1 fruit fly cellular context compared by ENCODE assay signal in the genomic region with DNA sequence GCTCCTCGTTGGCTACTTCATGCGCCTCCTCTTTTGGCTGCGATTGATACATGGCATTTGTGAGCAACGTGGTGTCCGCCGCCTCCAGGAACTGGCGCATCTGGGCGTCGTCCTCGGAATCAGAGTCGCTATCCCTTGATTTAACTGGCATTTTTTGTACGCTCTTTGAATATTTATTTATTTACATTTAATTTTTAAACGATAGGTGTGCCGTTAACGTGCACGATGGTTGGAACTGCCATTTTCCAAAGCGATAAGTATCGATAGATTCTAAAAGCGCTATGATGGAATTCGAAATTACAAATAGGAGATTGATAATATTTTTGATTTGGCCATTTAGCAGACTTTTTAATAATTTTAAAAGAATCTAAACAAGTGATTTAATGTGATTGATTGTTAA.
A peak's percentile ranks its signal among the peaks of the same experiment; 100 is the strongest.
TF ChIP-seq lines count a peak whose summit lies in the region.

Gene CG32554, minus strand, starts transcription at position 229 of the 400 bp plus-strand sequence.

TF ChIP-seq in whole organism, embryonic, 481 proteins besides CTCF, POLR2A, EP300 and RAD21 (continued from another document):
- no peak for TF ChIP-seq CG15073 (GFP tag; optimal IDR thresholded peaks at IDR 0.05; lab: Kevin White, UChicago)
- no peak for TF ChIP-seq Gsc (GFP tag; IDR thresholded peaks at IDR 0.05; lab: Robert Waterston, UW)
- no peak for TF ChIP-seq crol (GFP tag; IDR thresholded peaks at IDR 0.05; lab: Robert Waterston, UW)
- no peak for TF ChIP-seq CG12071 (GFP tag; optimal IDR thresholded peaks at IDR 0.05; lab: Kevin White, UChicago)
- TF ChIP-seq CG10654 (GFP tag; optimal IDR thresholded peaks at IDR 0.05; lab: Kevin White, UChicago): no peak
- peak; percentile 5 for TF ChIP-seq Sin3A (optimal IDR thresholded peaks at IDR 0.05; lab: Kevin White, UChicago)
- TF ChIP-seq mam (GFP tag; optimal IDR thresholded peaks at IDR 0.05; lab: Kevin White, UChicago): no peak
- TF ChIP-seq pita (GFP tag; optimal IDR thresholded peaks at IDR 0.05; lab: Kevin White, UChicago): no peak
- TF ChIP-seq row (GFP tag; IDR thresholded peaks at IDR 0.05; lab: Robert Waterston, UW): peak; percentile 21; the same call in 1 of the 3 replicates
- no peak for TF ChIP-seq CG31388 (GFP tag; optimal IDR thresholded peaks at IDR 0.05; lab: Kevin White, UChicago)
- no peak for TF ChIP-seq CG9932 (GFP tag; IDR thresholded peaks at IDR 0.05; lab: Robert Waterston, UW)
- TF ChIP-seq Pdp1 (GFP tag; optimal IDR thresholded peaks at IDR 0.05; lab: Kevin White, UChicago): no peak
- TF ChIP-seq inv (GFP tag; IDR thresholded peaks at IDR 0.05; lab: Robert Waterston, UW; ENCODE audit: partially characterized antibody): peak; percentile 83
- peak; percentile 5 for TF ChIP-seq stwl (tag; optimal IDR thresholded peaks at IDR 0.05; lab: Kevin White, UChicago)
- TF ChIP-seq Chrac-16 (GFP tag; optimal IDR thresholded peaks at IDR 0.05; lab: Kevin White, UChicago): no peak
- TF ChIP-seq Ets65A (GFP tag; lab: Kevin White, UChicago): no peak
- no peak for TF ChIP-seq CrebB (tag; optimal IDR thresholded peaks at IDR 0.05; lab: Kevin White, UChicago)
- no peak for TF ChIP-seq CG14050 (GFP tag; IDR thresholded peaks at IDR 0.05; lab: Robert Waterston, UW)
- no peak for TF ChIP-seq Vsx1 (GFP tag; optimal IDR thresholded peaks at IDR 0.05; lab: Kevin White, UChicago)
- no peak for TF ChIP-seq Dip3 (GFP tag; optimal IDR thresholded peaks at IDR 0.05; lab: Kevin White, UChicago)
- TF ChIP-seq cad (GFP tag; optimal IDR thresholded peaks at IDR 0.05; lab: Kevin White, UChicago): no peak
- no peak for TF ChIP-seq TFAM (GFP tag; optimal IDR thresholded peaks at IDR 0.05; lab: Kevin White, UChicago)
- TF ChIP-seq E2f2 (GFP tag; IDR thresholded peaks at IDR 0.05; lab: Robert Waterston, UW): peak; percentile 85
- TF ChIP-seq CG2678 (tag; optimal IDR thresholded peaks at IDR 0.05; lab: Kevin White, UChicago): no peak
- no peak for TF ChIP-seq pros (GFP tag; optimal IDR thresholded peaks at IDR 0.05; lab: Kevin White, UChicago)
- TF ChIP-seq CG1832 (GFP tag; optimal IDR thresholded peaks at IDR 0.05; lab: Kevin White, UChicago): no peak
- no peak for TF ChIP-seq BtbVII (GFP tag; optimal IDR thresholded peaks at IDR 0.05; lab: Kevin White, UChicago)
- no peak for TF ChIP-seq da (GFP tag; optimal IDR thresholded peaks at IDR 0.05; lab: Kevin White, UChicago)
- TF ChIP-seq ERR (GFP tag; optimal IDR thresholded peaks at IDR 0.05; lab: Kevin White, UChicago): no peak
- peak; percentile 78; the same call in 2 of the 3 replicates for TF ChIP-seq mld (GFP tag; IDR thresholded peaks at IDR 0.05; lab: Robert Waterston, UW; ENCODE audit: partially characterized antibody)
- peak; percentile 83; the same call in 2 of the 4 replicates for TF ChIP-seq chinmo (GFP tag; IDR thresholded peaks at IDR 0.05; lab: Robert Waterston, UW; ENCODE audit: partially characterized antibody)
- TF ChIP-seq CG16863 (GFP tag; optimal IDR thresholded peaks at IDR 0.05; lab: Kevin White, UChicago): no peak
- no peak for TF ChIP-seq CkIIα-i1 (GFP tag; IDR thresholded peaks at IDR 0.05; lab: Robert Waterston, UW)
- no peak for TF ChIP-seq Oaz (GFP tag; IDR thresholded peaks at IDR 0.05; lab: Robert Waterston, UW)
- peak; percentile 73 for TF ChIP-seq Dref (GFP tag; IDR thresholded peaks at IDR 0.05; lab: Robert Waterston, UW)
- TF ChIP-seq CG7786 (GFP tag; optimal IDR thresholded peaks at IDR 0.05; lab: Kevin White, UChicago): no peak
- no peak for TF ChIP-seq trh (GFP tag; optimal IDR thresholded peaks at IDR 0.05; lab: Kevin White, UChicago)
- no peak for TF ChIP-seq CG13894 (tag; optimal IDR thresholded peaks at IDR 0.05; lab: Kevin White, UChicago)
- TF ChIP-seq gsb (GFP tag; IDR thresholded peaks at IDR 0.05; lab: Robert Waterston, UW): no peak
- no peak for TF ChIP-seq CG8281 (tag; optimal IDR thresholded peaks at IDR 0.05; lab: Kevin White, UChicago)
- TF ChIP-seq pho (GFP tag; optimal IDR thresholded peaks at IDR 0.05; lab: Kevin White, UChicago): no peak
- no peak for TF ChIP-seq Bteb2 (GFP tag; optimal IDR thresholded peaks at IDR 0.05; lab: Kevin White, UChicago)
- TF ChIP-seq CG18011 (GFP tag; optimal IDR thresholded peaks at IDR 0.05; lab: Kevin White, UChicago): no peak
- TF ChIP-seq jigr1 (GFP tag; IDR thresholded peaks at IDR 0.05; lab: Robert Waterston, UW): no peak
- no peak for TF ChIP-seq Lhr (GFP tag; optimal IDR thresholded peaks at IDR 0.05; lab: Kevin White, UChicago)
TF ChIP-seq in whole organism, embryonic: peak in this region for 56.
